Worm (Caenorhabditis elegans): Measurements from ENCODE around the gene srt-31.

ce11 chrV:503728-504127 lies 31.0 kb downstream of the srt-31 start, which contains the start of gene srlf-35:
- no peak for TF ChIP-seq unc-39 (tag; optimal IDR thresholded peaks at IDR 0.05)
- no peak for TF ChIP-seq fos-1 (tag; optimal IDR thresholded peaks at IDR 0.05)
- TF ChIP-seq mab-5 (tag; optimal IDR thresholded peaks at IDR 0.05): no peak
- TF ChIP-seq ZK546.5 (tag; optimal IDR thresholded peaks at IDR 0.05): no peak
